Worm (Caenorhabditis elegans) whole organism, mixed stage, embryonic: Measurements from ENCODE around the gene swt-7.

Experiments used
- bed-3 ChIP-seq: fragments of 200-800 bp; sonication (Bioruptor generic); optimal IDR thresholded peaks from 3 replicates; lab custom pipeline; 2018; ENCODE audit warnings: mild to moderate bottlenecking, missing genetic modification characterization, moderate library complexity, missing compliant biosample characterization
- ces-1 ChIP-seq: fragments of 150-350 bp; optimal IDR thresholded peaks from 2 replicates; lab custom pipeline; 2014; ENCODE audit warnings: missing biosample characterization, missing genetic modification reagents, missing genetic modification characterization
- elt-3 ChIP-seq: fragments of 150-350 bp; optimal IDR thresholded peaks from 2 replicates; lab custom pipeline; 2014; ENCODE audit warnings: missing biosample characterization, missing genetic modification characterization
- mep-1 ChIP-seq: fragments of 150-350 bp; optimal IDR thresholded peaks from 2 replicates; lab custom pipeline; 2017; ENCODE audit warnings: missing biosample characterization, missing genetic modification reagents, missing genetic modification characterization, inconsistent platforms
- nhr-2 ChIP-seq: fragments of 150-350 bp; optimal IDR thresholded peaks from 2 replicates; lab custom pipeline; 2014; ENCODE audit warnings: missing biosample characterization, missing genetic modification characterization
- pha-4 ChIP-seq: fragments of 150-350 bp; optimal IDR thresholded peaks from 2 replicates; lab custom pipeline; 2018; ENCODE audit warnings: missing biosample characterization, missing genetic modification reagents, missing genetic modification characterization
- unc-62 ChIP-seq: fragments of 150-350 bp; optimal IDR thresholded peaks from 2 replicates; lab custom pipeline; 2014; ENCODE audit warnings: missing biosample characterization, missing genetic modification reagents, missing genetic modification characterization

DNA sequence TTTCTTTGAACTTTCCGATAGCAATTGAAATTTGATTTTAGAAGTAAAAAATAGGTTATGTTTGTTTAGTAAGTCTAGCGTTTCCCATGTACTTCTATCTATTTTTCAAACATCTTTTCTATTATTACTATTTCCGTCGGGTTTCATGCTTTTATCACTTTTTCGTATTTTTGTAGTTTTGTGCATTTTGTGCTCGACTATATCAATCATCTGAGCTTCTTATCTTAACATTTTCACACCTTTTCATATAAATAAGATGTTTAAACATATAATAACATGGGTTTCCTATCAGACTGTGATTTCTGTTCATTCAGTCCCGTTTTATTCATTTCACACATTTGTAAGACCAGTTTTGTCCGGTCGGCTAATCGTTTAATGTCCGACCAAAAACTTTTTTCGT lies 12.5 kb downstream of the swt-7 start:
- TF ChIP-seq elt-3 (tag; lab: Kevin White, UChicago), result no peak
- TF ChIP-seq pha-4 (tag; lab: Kevin White, UChicago), result no peak
- TF ChIP-seq unc-62, result no peak
- TF ChIP-seq bed-3 (GFP tag; lab: Kevin White, UChicago), result no peak
- TF ChIP-seq nhr-2, result no peak
- no peak for TF ChIP-seq mep-1
- no peak for TF ChIP-seq ces-1 (GFP tag; lab: Kevin White, UChicago)
